Fruit fly (Drosophila melanogaster) whole organism, embryonic: ENCODE results near the gene Sclp.
A peak's percentile ranks its signal among the peaks of the same experiment; 100 is the strongest.

Experiments used
- Atf-2 ChIP-seq: fragments of 200-800 bp; sonication (Bioruptor generic); optimal IDR thresholded peaks from 2 replicates; lab custom pipeline; 2016; ENCODE audit warnings: missing biosample characterization, missing genetic modification characterization
- B-H1 ChIP-seq: fragments of 200-800 bp; sonication (Bioruptor generic); IDR thresholded peaks from 3 replicates; pipeline ENCODE4 v1.3.6; 2022; ENCODE audit warnings: missing biosample characterization, missing genetic modification characterization
- BEAF-32 ChIP-seq: fragments of 200-800 bp; sonication (Bioruptor generic); optimal IDR thresholded peaks from 3 replicates; lab custom pipeline; 2017; ENCODE audit warnings: missing biosample characterization, missing genetic modification characterization, mild to moderate bottlenecking, moderate library complexity, missing genetic modification reagents
- BtbVII ChIP-seq: fragments of 200-800 bp; sonication (Bioruptor generic); optimal IDR thresholded peaks from 3 replicates; lab custom pipeline; 2017; ENCODE audit warnings: missing biosample characterization, mild to moderate bottlenecking, missing genetic modification characterization
- Bteb2 ChIP-seq: fragments of 200-800 bp; sonication (Bioruptor generic); optimal IDR thresholded peaks from 2 replicates; lab custom pipeline; 2016; ENCODE audit warnings: missing biosample characterization, missing genetic modification characterization
- CG10462 ChIP-seq: fragments of 200-800 bp; sonication (Bioruptor generic); optimal IDR thresholded peaks from 2 replicates; lab custom pipeline; 2016; ENCODE audit warnings: missing biosample characterization, missing genetic modification characterization
- CG11085 ChIP-seq: fragments of 200-800 bp; sonication (Bioruptor generic); IDR thresholded peaks from 2 replicates; pipeline ENCODE4 v1.3.6; 2022; ENCODE audit warnings: missing biosample characterization, missing genetic modification characterization
- CG11398 ChIP-seq: fragments of 200-800 bp; sonication (Bioruptor generic); optimal IDR thresholded peaks from 2 replicates; lab custom pipeline; 2016; ENCODE audit warnings: missing biosample characterization, missing genetic modification characterization
- CG14710 ChIP-seq: fragments of 200-800 bp; sonication (Bioruptor generic); optimal IDR thresholded peaks from 3 replicates; lab custom pipeline; 2019; ENCODE audit warnings: missing biosample characterization, mild to moderate bottlenecking, missing genetic modification characterization, moderate library complexity
- CG16779 ChIP-seq: fragments of 200-800 bp; sonication (Bioruptor generic); IDR thresholded peaks from 2 replicates; pipeline ENCODE4 v1.3.6; 2022; ENCODE audit warnings: missing biosample characterization, missing genetic modification characterization
- CG17186 ChIP-seq: fragments of 200-800 bp; sonication (Bioruptor generic); optimal IDR thresholded peaks from 3 replicates; lab custom pipeline; 2017; ENCODE audit warnings: missing biosample characterization, missing genetic modification reagents, missing genetic modification characterization
- CG18599 ChIP-seq: fragments of 200-800 bp; sonication (Bioruptor generic); optimal IDR thresholded peaks from 3 replicates; lab custom pipeline; 2017; ENCODE audit warnings: missing biosample characterization, missing genetic modification characterization, mild to moderate bottlenecking, moderate library complexity, missing genetic modification reagents
- CG2678 ChIP-seq: fragments of 200-800 bp; sonication (Bioruptor generic); optimal IDR thresholded peaks from 3 replicates; lab custom pipeline; 2019; ENCODE audit warnings: missing biosample characterization, mild to moderate bottlenecking, missing genetic modification characterization, moderate library complexity
- CG31441 ChIP-seq: fragments of 200-800 bp; sonication (Bioruptor generic); IDR thresholded peaks from 2 replicates; pipeline ENCODE4 v1.3.6; 2022; ENCODE audit warnings: missing biosample characterization, missing genetic modification characterization
- CG32772 ChIP-seq: fragments of 200-800 bp; sonication (Bioruptor generic); IDR thresholded peaks from 2 replicates; pipeline ENCODE4 v1.3.6; 2022; ENCODE audit warnings: missing biosample characterization, missing genetic modification characterization
- CG3847 ChIP-seq: fragments of 200-800 bp; sonication (Bioruptor generic); IDR thresholded peaks from 2 replicates; pipeline ENCODE4 v1.3.6; 2022; ENCODE audit warnings: missing biosample characterization, missing genetic modification characterization
- CG6683 ChIP-seq: fragments of 200-800 bp; sonication (Bioruptor generic); optimal IDR thresholded peaks from 2 replicates; lab custom pipeline; 2017; ENCODE audit warnings: missing biosample characterization, mild to moderate bottlenecking, missing genetic modification characterization, missing genetic modification reagents
- CG7556 ChIP-seq: fragments of 200-800 bp; sonication (Bioruptor generic); optimal IDR thresholded peaks from 2 replicates; lab custom pipeline; 2017; ENCODE audit warnings: missing biosample characterization, mild to moderate bottlenecking, missing genetic modification characterization
- CG7987 ChIP-seq: fragments of 200-800 bp; sonication (Bioruptor generic); optimal IDR thresholded peaks from 2 replicates; lab custom pipeline; 2018; ENCODE audit warnings: missing biosample characterization, mild to moderate bottlenecking, missing genetic modification characterization, moderate library complexity
- CG8924 ChIP-seq: fragments of 200-800 bp; optimal IDR thresholded peaks from 3 replicates; lab custom pipeline; 2019; ENCODE audit warnings: missing biosample characterization, mild to moderate bottlenecking, missing genetic modification characterization, moderate library complexity
- CG9817 ChIP-seq: fragments of 200-800 bp; sonication (Bioruptor generic); optimal IDR thresholded peaks from 2 replicates; lab custom pipeline; 2018; ENCODE audit warnings: missing biosample characterization, mild to moderate bottlenecking, missing genetic modification characterization, moderate library complexity
- D19A ChIP-seq: fragments of 200-800 bp; optimal IDR thresholded peaks from 3 replicates; lab custom pipeline; 2019; ENCODE audit warnings: missing biosample characterization, mild to moderate bottlenecking, missing genetic modification characterization, moderate library complexity
- Hmx ChIP-seq: fragments of 200-800 bp; sonication (Bioruptor generic); optimal IDR thresholded peaks from 2 replicates; lab custom pipeline; 2016; ENCODE audit warnings: missing biosample characterization, missing genetic modification characterization
- MBD-R2 ChIP-seq: fragments of 200-800 bp; sonication (Bioruptor generic); IDR thresholded peaks from 2 replicates; pipeline ENCODE4 v1.3.6; 2022; ENCODE audit warnings: missing biosample characterization, missing genetic modification characterization
- NC2β ChIP-seq: fragments of 200-800 bp; sonication (Bioruptor generic); optimal IDR thresholded peaks from 2 replicates; lab custom pipeline; 2016; ENCODE audit warnings: missing biosample characterization, missing genetic modification characterization
- Ravus ChIP-seq: fragments of 200-800 bp; sonication (Bioruptor generic); IDR thresholded peaks from 2 replicates; pipeline ENCODE4 v1.3.6; 2022; ENCODE audit warnings: missing biosample characterization, missing genetic modification characterization
- Rfx ChIP-seq: fragments of 200-800 bp; sonication (Bioruptor generic); IDR thresholded peaks from 2 replicates; pipeline ENCODE4 v1.3.6; 2022; ENCODE audit warnings: missing biosample characterization, missing genetic modification characterization
- Sry-δ ChIP-seq: fragments of 200-800 bp; sonication (Bioruptor generic); optimal IDR thresholded peaks from 2 replicates; lab custom pipeline; 2016; ENCODE audit warnings: missing biosample characterization, missing genetic modification characterization
- Ssrp ChIP-seq: fragments of 200-800 bp; sonication (Bioruptor generic); optimal IDR thresholded peaks from 2 replicates; lab custom pipeline; 2018; ENCODE audit warnings: missing biosample characterization, mild to moderate bottlenecking, missing genetic modification characterization, moderate library complexity
- Xrp1 ChIP-seq: fragments of 200-800 bp; sonication (Bioruptor generic); IDR thresholded peaks from 2 replicates; pipeline ENCODE4 v1.3.6; 2022; ENCODE audit warnings: missing biosample characterization, missing genetic modification characterization
- amos ChIP-seq: fragments of 200-800 bp; sonication (Bioruptor generic); IDR thresholded peaks from 2 replicates; pipeline ENCODE4 v1.3.6; 2022; ENCODE audit warnings: missing biosample characterization, missing genetic modification characterization; ENCODE audit not compliant: partially characterized antibody
- bbx ChIP-seq: fragments of 200-800 bp; sonication (Bioruptor generic); IDR thresholded peaks from 2 replicates; pipeline ENCODE4 v1.3.6; 2022; ENCODE audit warnings: missing biosample characterization, missing genetic modification characterization; ENCODE audit not compliant: partially characterized antibody
- bowl ChIP-seq: fragments of 200-800 bp; sonication (Bioruptor generic); IDR thresholded peaks from 2 replicates; pipeline ENCODE4 v1.3.6; 2022; ENCODE audit warnings: missing biosample characterization, missing genetic modification characterization
- bsh ChIP-seq, 2 experiments: fragments of 200-800 bp; sonication (Bioruptor generic); optimal IDR thresholded peaks; 2 replicates each; lab custom pipeline; 2017 to 2018; ENCODE audit warnings: mild to moderate bottlenecking in 2 of 2, missing biosample characterization in 2 of 2, missing genetic modification characterization in 2 of 2, moderate library complexity in 1 of 2
- caup ChIP-seq: fragments of 200-800 bp; sonication (Bioruptor generic); optimal IDR thresholded peaks from 3 replicates; lab custom pipeline; 2017; ENCODE audit warnings: missing biosample characterization, mild to moderate bottlenecking, missing genetic modification characterization, moderate library complexity; ENCODE audit not compliant: severe bottlenecking
- cg ChIP-seq: fragments of 200-800 bp; sonication (Bioruptor generic); optimal IDR thresholded peaks from 3 replicates; lab custom pipeline; 2019; ENCODE audit warnings: missing biosample characterization, mild to moderate bottlenecking, missing genetic modification characterization, moderate library complexity
- crp ChIP-seq, 2 experiments: fragments of 200-800 bp; sonication (Bioruptor generic); optimal IDR thresholded peaks; 2 replicates in 1 of 2; 3 replicates in 1 of 2; lab custom pipeline; 2017; ENCODE audit warnings: missing biosample characterization in 2 of 2, missing genetic modification characterization in 2 of 2, mild to moderate bottlenecking in 1 of 2, moderate library complexity in 1 of 2
- dan ChIP-seq: fragments of 200-800 bp; sonication (Bioruptor generic); IDR thresholded peaks from 2 replicates; pipeline ENCODE4 v1.3.6; 2022; ENCODE audit warnings: missing biosample characterization, missing genetic modification characterization
- fru ChIP-seq: fragments of >200 bp; optimal IDR thresholded peaks from 2 replicates; lab custom pipeline; 2017
- gfzf ChIP-seq: fragments of 200-800 bp; sonication (Bioruptor generic); optimal IDR thresholded peaks from 2 replicates; lab custom pipeline; 2016; ENCODE audit warnings: missing biosample characterization, mild to moderate bottlenecking, missing genetic modification characterization, moderate library complexity
- hbn ChIP-seq: fragments of 200-800 bp; sonication (Bioruptor generic); IDR thresholded peaks from 2 replicates; pipeline ENCODE4 v1.3.6; 2022; ENCODE audit warnings: missing biosample characterization, missing genetic modification characterization; ENCODE audit not compliant: partially characterized antibody
- insv ChIP-seq, 2 experiments: fragments of 200-800 bp; sonication (Bioruptor generic); optimal IDR thresholded peaks; 3 replicates each; lab custom pipeline; 2016 to 2018; ENCODE audit warnings: missing biosample characterization in 2 of 2, missing genetic modification characterization in 2 of 2
- onecut ChIP-seq: fragments of 200-800 bp; sonication (Bioruptor generic); IDR thresholded peaks from 2 replicates; pipeline ENCODE4 v1.3.6; 2022; ENCODE audit warnings: missing biosample characterization, missing genetic modification characterization
- pb ChIP-seq: fragments of 200-800 bp; sonication (Bioruptor generic); optimal IDR thresholded peaks from 3 replicates; lab custom pipeline; 2016; ENCODE audit warnings: missing biosample characterization, missing genetic modification characterization
- sd ChIP-seq: fragments of 200-800 bp; sonication (Bioruptor generic); optimal IDR thresholded peaks from 3 replicates; lab custom pipeline; 2018; ENCODE audit warnings: missing biosample characterization, mild to moderate bottlenecking, missing genetic modification characterization, moderate library complexity
- sna ChIP-seq: fragments of 200-800 bp; sonication (Bioruptor generic); IDR thresholded peaks from 2 replicates; pipeline ENCODE4 v1.3.6; 2022; ENCODE audit warnings: missing biosample characterization, missing genetic modification characterization; ENCODE audit not compliant: partially characterized antibody
- unpg ChIP-seq: fragments of 200-800 bp; sonication (Bioruptor generic); optimal IDR thresholded peaks from 3 replicates; lab custom pipeline; 2018; ENCODE audit warnings: missing biosample characterization, mild to moderate bottlenecking, missing genetic modification characterization, moderate library complexity
- yki ChIP-seq: fragments of >200 bp; optimal IDR thresholded peaks from 3 replicates; lab custom pipeline; 2018
- zen ChIP-seq: fragments of 200-800 bp; sonication (Bioruptor generic); optimal IDR thresholded peaks from 3 replicates; lab custom pipeline; 2018; ENCODE audit warnings: missing biosample characterization, mild to moderate bottlenecking, missing genetic modification characterization, moderate library complexity

The Sclp gene

DNA sequence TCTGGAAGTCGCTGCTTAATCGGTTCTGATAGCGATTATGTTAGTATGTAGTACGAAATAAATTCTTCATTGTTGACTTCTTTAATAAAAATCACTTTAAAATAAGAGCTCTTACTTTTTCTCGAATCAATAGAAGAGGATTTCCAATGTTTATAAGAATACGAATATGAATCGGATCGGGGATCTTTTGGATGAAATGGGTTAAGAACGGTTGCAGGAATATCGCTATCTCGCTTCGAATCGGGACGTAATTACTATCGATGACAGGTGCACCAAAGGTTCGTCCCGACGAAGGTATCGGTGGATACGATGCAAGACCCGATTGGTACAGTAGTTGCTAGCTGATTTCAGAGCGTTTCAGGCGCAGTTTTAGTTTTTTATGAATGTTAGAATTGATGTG is 30.8 kb downstream of the Sclp start, which contains the start of gene wisp:
Gene wisp, plus strand, starts transcription at position 301 of the 400 bp plus-strand sequence.
- TF ChIP-seq zen (peak; percentile 19), CG11085 (GFP tag; lab: Robert Waterston, UW) (no peak), Sry-δ (GFP tag; lab: Kevin White, UChicago) (no peak), BEAF-32 (GFP tag; lab: Kevin White, UChicago) (peak; percentile 21), amos (GFP tag; lab: Robert Waterston, UW) (peak; percentile 37; the same call in 1 of the 2 replicates), caup (GFP tag; lab: Kevin White, UChicago) (no peak), Ravus (GFP tag; lab: Robert Waterston, UW) (no peak), CG11398 (GFP tag; lab: Kevin White, UChicago) (no peak), NC2β (GFP tag; lab: Kevin White, UChicago) (no peak), Rfx (GFP tag; lab: Robert Waterston, UW) (no peak)

DNA sequence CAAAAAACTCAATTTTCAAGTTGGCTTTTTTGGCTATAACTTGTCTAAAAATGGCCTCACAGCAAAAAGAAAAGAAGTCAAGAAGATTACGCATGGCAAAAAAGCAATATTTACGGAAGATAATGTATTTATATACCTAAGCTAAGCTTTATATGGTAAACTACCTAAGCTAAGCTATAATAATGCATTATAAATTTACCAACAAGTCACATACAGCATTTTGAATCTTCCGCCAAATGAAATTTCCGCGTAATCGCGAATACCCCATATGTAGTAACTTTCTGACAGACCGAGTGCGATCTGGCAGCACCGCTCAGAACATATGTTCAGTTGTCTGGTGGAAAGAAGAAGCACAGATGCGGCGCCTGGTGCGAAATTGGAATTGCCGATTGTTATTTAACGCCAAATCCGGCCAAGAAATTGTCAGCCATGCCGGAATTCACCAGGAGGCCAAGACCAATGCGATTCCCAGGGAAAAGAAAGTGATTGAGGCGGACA is 32.7 kb downstream of the Sclp start, which contains the start of gene sicily:
Gene sicily, plus strand, starts transcription at position 51 of the 498 bp plus-strand sequence.
- no peak for TF ChIP-seq CG6683
- no peak for TF ChIP-seq sna (GFP tag; lab: Robert Waterston, UW)
- TF ChIP-seq CG7987 (GFP tag; lab: Kevin White, UChicago), result peak; percentile 1
- peak; percentile 99 for TF ChIP-seq MBD-R2
- TF ChIP-seq fru (lab: Kevin White, UChicago), result no peak
- TF ChIP-seq unpg (GFP tag; lab: Kevin White, UChicago), result no peak
- TF ChIP-seq CG31441, result no peak
- TF ChIP-seq CG16779, result no peak
- TF ChIP-seq dan, result no peak
- no peak for TF ChIP-seq Atf-2 (GFP tag; lab: Kevin White, UChicago)
- no peak for TF ChIP-seq Xrp1 (GFP tag; lab: Robert Waterston, UW)
- TF ChIP-seq hbn (GFP tag; lab: Robert Waterston, UW), result 0 out of 2 replicates have a peak, but pooled peaks have one; percentile 18
- no peak for TF ChIP-seq CG2678 (tag; lab: Kevin White, UChicago)
- TF ChIP-seq bsh (GFP tag; optimal IDR thresholded peaks at IDR 0.05; lab: Kevin White, UChicago), result no peak
- TF ChIP-seq CG10462 (GFP tag; lab: Kevin White, UChicago), result no peak
- TF ChIP-seq Hmx (GFP tag; lab: Kevin White, UChicago), result no peak
- TF ChIP-seq CG8924 (tag; lab: Kevin White, UChicago), result no peak
- TF ChIP-seq Bteb2, result no peak
- no peak for TF ChIP-seq Ssrp (tag; lab: Kevin White, UChicago)
- TF ChIP-seq crp (GFP tag; optimal IDR thresholded peaks at IDR 0.05; lab: Kevin White, UChicago), result peak; percentile 69 to 95
- peak; percentile 28 for TF ChIP-seq CG17186 (GFP tag; lab: Kevin White, UChicago)
- TF ChIP-seq B-H1 (GFP tag; lab: Robert Waterston, UW), result no peak
- TF ChIP-seq sd (tag; lab: Kevin White, UChicago), result no peak
- TF ChIP-seq Sry-δ (GFP tag; lab: Kevin White, UChicago), result peak; percentile 42
- no peak for TF ChIP-seq cg (GFP tag; lab: Kevin White, UChicago)
- TF ChIP-seq CG7556 (GFP tag; lab: Kevin White, UChicago), result no peak
- TF ChIP-seq CG14710 (tag; lab: Kevin White, UChicago), result peak; percentile 3
- TF ChIP-seq onecut, result no peak
- no peak for TF ChIP-seq BtbVII (GFP tag; lab: Kevin White, UChicago)
- no peak for TF ChIP-seq CG9817 (tag; lab: Kevin White, UChicago)
- TF ChIP-seq D19A (tag; lab: Kevin White, UChicago), result no peak
- TF ChIP-seq yki, result no peak
- TF ChIP-seq CG18599 (GFP tag; lab: Kevin White, UChicago), result no peak
- TF ChIP-seq gfzf, result peak; percentile 30
- peak; percentile 42 for TF ChIP-seq bbx (GFP tag; lab: Robert Waterston, UW)
- no peak for TF ChIP-seq insv (GFP tag; optimal IDR thresholded peaks at IDR 0.05; lab: Kevin White, UChicago)
- no peak for TF ChIP-seq bowl (GFP tag; lab: Robert Waterston, UW)
- TF ChIP-seq CG32772 (GFP tag; lab: Robert Waterston, UW), result no peak
- no peak for TF ChIP-seq pb
- peak; percentile 35; the same call in 1 of the 2 replicates for TF ChIP-seq CG3847
